Fruit fly (Drosophila melanogaster): ENCODE data around the gene Snoo.
A peak's percentile ranks its signal among the peaks of the same experiment; 100 is the strongest.

Gene Snoo

DNA sequence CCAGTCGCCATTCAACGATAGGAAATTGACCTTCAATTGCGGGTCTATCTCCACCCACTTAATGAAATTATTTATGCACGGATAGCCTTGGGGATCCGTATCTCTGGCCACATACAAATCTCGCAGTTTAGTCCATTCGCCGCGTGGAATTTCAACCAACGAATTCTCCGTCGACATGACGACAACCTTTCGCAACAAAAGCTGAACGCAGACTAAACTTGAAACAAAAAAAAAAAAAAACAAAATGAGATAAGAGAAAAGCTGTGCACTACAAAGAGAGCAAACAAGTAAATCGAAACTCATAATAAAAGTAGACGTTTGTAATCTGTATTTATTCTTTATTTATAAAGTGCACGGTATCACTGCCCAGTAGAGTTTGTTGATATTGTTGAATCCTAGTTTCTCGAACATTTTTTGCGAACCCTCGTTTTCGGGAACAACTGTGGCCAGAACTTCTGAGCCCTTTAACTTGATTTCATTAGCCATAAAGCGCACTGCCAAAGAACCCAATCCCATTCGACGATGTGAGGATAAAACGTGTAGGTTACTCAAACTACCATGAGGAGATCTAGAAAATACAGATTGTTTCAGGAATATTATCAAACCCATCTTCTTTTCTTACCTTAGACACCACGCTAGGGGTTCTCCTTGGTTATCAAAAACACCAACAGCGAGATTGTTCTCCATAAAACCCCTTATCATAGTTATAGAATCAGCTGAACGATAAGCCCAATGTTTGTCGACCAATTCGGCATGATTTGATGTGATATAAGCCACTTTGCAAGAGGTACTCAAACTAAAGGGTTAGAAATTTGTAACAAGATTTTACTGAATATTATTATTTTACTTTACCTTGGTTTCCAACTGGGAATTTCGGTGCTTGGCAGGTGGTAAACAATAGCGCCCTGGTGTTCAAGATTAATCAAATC is 25.6 kb upstream of the Snoo start, which contains the start of gene CG12560 (continued):
- TF ChIP-seq Blimp-1 (GFP tag; optimal IDR thresholded peaks at IDR 0.05), result no peak
- TF ChIP-seq bab2 (GFP tag; optimal IDR thresholded peaks at IDR 0.05), result no peak
- no peak for TF ChIP-seq CG18476 (GFP tag; optimal IDR thresholded peaks at IDR 0.05)
- no peak for TF ChIP-seq kah (GFP tag; optimal IDR thresholded peaks at IDR 0.05)
- 0 out of 3 replicates have a peak, but pooled peaks have one; percentile 38 for TF ChIP-seq Opbp (GFP tag; IDR thresholded peaks at IDR 0.05; ENCODE audit: partially characterized antibody)
- no peak for TF ChIP-seq odd (GFP tag; optimal IDR thresholded peaks at IDR 0.05)
- TF ChIP-seq run (tag; optimal IDR thresholded peaks at IDR 0.05), result no peak
- no peak for TF ChIP-seq Xrp1 (GFP tag; IDR thresholded peaks at IDR 0.05)
- no peak for TF ChIP-seq jing (GFP tag; optimal IDR thresholded peaks at IDR 0.05)
- no peak for TF ChIP-seq mld (GFP tag; IDR thresholded peaks at IDR 0.05; ENCODE audit: partially characterized antibody)
- no peak for TF ChIP-seq toy (GFP tag; IDR thresholded peaks at IDR 0.05)
- TF ChIP-seq tap (tag; optimal IDR thresholded peaks at IDR 0.05), result no peak
- peak; percentile 37 for TF ChIP-seq CG15601 (tag; optimal IDR thresholded peaks at IDR 0.05)
- no peak for TF ChIP-seq HLH54F (GFP tag; optimal IDR thresholded peaks at IDR 0.05)
- TF ChIP-seq Hr39 (optimal IDR thresholded peaks at IDR 0.05), result no peak
- TF ChIP-seq CG1233 (GFP tag; optimal IDR thresholded peaks at IDR 0.05), result no peak
- TF ChIP-seq CG6272 (GFP tag; IDR thresholded peaks at IDR 0.05), result no peak
- TF ChIP-seq CG17568 (GFP tag; optimal IDR thresholded peaks at IDR 0.05), result peak; percentile 45
- TF ChIP-seq ttk (GFP tag; IDR thresholded peaks at IDR 0.05), result no peak
- TF ChIP-seq CG15269 (tag; optimal IDR thresholded peaks at IDR 0.05), result peak; percentile 26
- peak; percentile 13 for TF ChIP-seq pho (GFP tag; optimal IDR thresholded peaks at IDR 0.05)
- TF ChIP-seq kay (GFP tag; optimal IDR thresholded peaks at IDR 0.05), result no peak
- TF ChIP-seq Lhr (GFP tag; optimal IDR thresholded peaks at IDR 0.05), result no peak
- TF ChIP-seq CG15514 (GFP tag; optimal IDR thresholded peaks at IDR 0.05), result no peak
- TF ChIP-seq chm (GFP tag; IDR thresholded peaks at IDR 0.05), result peak; percentile 40; the same call in 1 of the 2 replicates
- no peak for TF ChIP-seq Dref (GFP tag; IDR thresholded peaks at IDR 0.05)
- TF ChIP-seq CG17328 (GFP tag; IDR thresholded peaks at IDR 0.05), result no peak
- TF ChIP-seq CG6654 (GFP tag; optimal IDR thresholded peaks at IDR 0.05), result no peak
- no peak for TF ChIP-seq CG32532 (GFP tag; IDR thresholded peaks at IDR 0.05)
- no peak for TF ChIP-seq wor (GFP tag; IDR thresholded peaks at IDR 0.05)
- no peak for TF ChIP-seq Eip74EF (GFP tag; optimal IDR thresholded peaks at IDR 0.05)
- no peak for TF ChIP-seq CG30020 (tag; optimal IDR thresholded peaks at IDR 0.05)
- 0 out of 3 replicates have a peak, but pooled peaks have one; percentile 6 for TF ChIP-seq ci (GFP tag; IDR thresholded peaks at IDR 0.05)
- no peak for TF ChIP-seq NFAT (GFP tag; IDR thresholded peaks at IDR 0.05)
- TF ChIP-seq CG17385 (GFP tag; optimal IDR thresholded peaks at IDR 0.05), result peak; percentile 21
- no peak for TF ChIP-seq Hmx (GFP tag; optimal IDR thresholded peaks at IDR 0.05)
- TF ChIP-seq CG9876 (GFP tag; optimal IDR thresholded peaks at IDR 0.05), result no peak
- no peak for TF ChIP-seq CG5180 (GFP tag; optimal IDR thresholded peaks at IDR 0.05)
- TF ChIP-seq sr (GFP tag; IDR thresholded peaks at IDR 0.05), result no peak
- TF ChIP-seq CG14441 (GFP tag; IDR thresholded peaks at IDR 0.05), result no peak
- TF ChIP-seq Bdp1 (GFP tag; optimal IDR thresholded peaks at IDR 0.05), result no peak
- TF ChIP-seq CG1647 (GFP tag; optimal IDR thresholded peaks at IDR 0.05), result no peak
- no peak for TF ChIP-seq CG2875 (GFP tag; optimal IDR thresholded peaks at IDR 0.05)
- TF ChIP-seq so (GFP tag; IDR thresholded peaks at IDR 0.05), result peak; percentile 71; the same call in 2 of the 3 replicates
- TF ChIP-seq CG9797 (GFP tag; optimal IDR thresholded peaks at IDR 0.05), result no peak
- no peak; the same call in 1 of the 2 replicates for TF ChIP-seq Adf1 (GFP tag; IDR thresholded peaks at IDR 0.05)
- TF ChIP-seq CG2889 (GFP tag; IDR thresholded peaks at IDR 0.05), result no peak
- TF ChIP-seq yki (optimal IDR thresholded peaks at IDR 0.05), result no peak
- TF ChIP-seq z (GFP tag; IDR thresholded peaks at IDR 0.05), result no peak
- no peak for TF ChIP-seq CG13624 (GFP tag; optimal IDR thresholded peaks at IDR 0.05)

Measured in whole organism, embryonic.